Fruit fly (Drosophila melanogaster): ENCODE data around the gene CG13674.

dm6 chr3L:8214980-8215379 lies 3.8 kb downstream of the CG13674 start, which contains the start of gene CG8012:
- TF ChIP-seq CG8159 (tag; optimal IDR thresholded peaks at IDR 0.05) (no peak), CG13204 (GFP tag; optimal IDR thresholded peaks at IDR 0.05) (no peak)
